Fruit fly (Drosophila melanogaster) whole organism, prepupa: ENCODE data around the gene apn.

ENCODE experiments used
- CG11902 ChIP-seq: fragments of 200-800 bp; sonication (Bioruptor generic); optimal IDR thresholded peaks from 3 replicates; lab custom pipeline; 2016; ENCODE audit warnings: missing biosample characterization, missing genetic modification characterization
- CG1621 ChIP-seq: fragments of 200-800 bp; sonication (Bioruptor generic); optimal IDR thresholded peaks from 3 replicates; lab custom pipeline; 2018; ENCODE audit warnings: missing biosample characterization, mild to moderate bottlenecking, missing genetic modification characterization
- CG4318 ChIP-seq: fragments of 200-800 bp; sonication (Bioruptor generic); optimal IDR thresholded peaks from 3 replicates; lab custom pipeline; 2017; ENCODE audit warnings: missing biosample characterization, mild to moderate bottlenecking, missing genetic modification characterization
- CG6854 ChIP-seq: fragments of 200-800 bp; sonication (Bioruptor generic); optimal IDR thresholded peaks from 2 replicates; lab custom pipeline; 2017; ENCODE audit warnings: missing biosample characterization, mild to moderate bottlenecking, missing genetic modification characterization
- CG7368 ChIP-seq: fragments of 200-800 bp; sonication (Bioruptor generic); optimal IDR thresholded peaks from 3 replicates; lab custom pipeline; 2016; ENCODE audit warnings: missing biosample characterization, missing genetic modification characterization
- Eip75B ChIP-seq: fragments of 200-800 bp; sonication (Bioruptor generic); optimal IDR thresholded peaks from 3 replicates; lab custom pipeline; 2016; ENCODE audit warnings: missing biosample characterization, missing genetic modification characterization
- Eip78C ChIP-seq: fragments of 200-800 bp; sonication (Bioruptor generic); peaks from one replicate; lab custom pipeline; 2016; ENCODE audit warnings: missing biosample characterization, missing genetic modification characterization
- Gug ChIP-seq: fragments of 200-800 bp; sonication (Bioruptor generic); IDR thresholded peaks from 2 replicates; pipeline ENCODE4 v1.3.6; 2022; ENCODE audit warnings: missing biosample characterization, missing genetic modification characterization
- Met ChIP-seq: fragments of 200-800 bp; sonication (Bioruptor generic); optimal IDR thresholded peaks from 3 replicates; lab custom pipeline; 2016; ENCODE audit warnings: missing biosample characterization, missing genetic modification characterization
- Sox102F ChIP-seq: fragments of 200-800 bp; sonication (Bioruptor generic); optimal IDR thresholded peaks from 2 replicates; lab custom pipeline; 2016; ENCODE audit warnings: missing biosample characterization, mild to moderate bottlenecking, missing genetic modification characterization
- Sox15 ChIP-seq: fragments of 200-800 bp; sonication (Bioruptor generic); optimal IDR thresholded peaks from 3 replicates; lab custom pipeline; 2016; ENCODE audit warnings: missing biosample characterization, missing genetic modification characterization
- achi ChIP-seq: fragments of 200-800 bp; sonication (Bioruptor generic); optimal IDR thresholded peaks from 3 replicates; lab custom pipeline; 2016; ENCODE audit warnings: missing biosample characterization, missing genetic modification characterization
- dac ChIP-seq: fragments of 200-800 bp; sonication (Bioruptor generic); optimal IDR thresholded peaks from 2 replicates; lab custom pipeline; 2017; ENCODE audit warnings: missing biosample characterization, mild to moderate bottlenecking, missing genetic modification characterization
- fkh ChIP-seq: fragments of 200-800 bp; sonication (Bioruptor generic); optimal IDR thresholded peaks from 3 replicates; lab custom pipeline; 2017; ENCODE audit warnings: missing biosample characterization, mild to moderate bottlenecking, missing genetic modification characterization, moderate library complexity

DNA sequence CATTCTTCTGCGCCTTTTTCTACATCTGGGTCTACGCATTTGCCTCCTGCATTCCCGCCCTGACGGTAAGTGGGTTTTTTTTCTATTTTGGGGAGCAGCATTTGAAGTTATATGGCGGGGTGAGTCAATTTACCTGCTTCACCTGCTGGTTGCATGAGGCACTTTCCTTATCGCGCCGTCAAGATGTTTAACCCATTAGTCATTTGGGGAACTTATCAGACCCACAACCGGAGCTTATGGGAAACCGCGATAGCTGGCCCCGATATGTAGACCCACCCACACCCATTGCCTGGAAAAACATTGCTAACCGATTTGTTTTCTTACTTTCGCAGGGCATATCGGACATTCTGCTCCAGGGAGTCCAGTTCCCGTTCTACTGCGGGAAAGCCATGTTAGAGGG lies 26.9 kb downstream of the apn start:
- TF ChIP-seq fkh = no peak
- TF ChIP-seq CG4318 (GFP tag; lab: Kevin White, UChicago) = no peak
- no peak for TF ChIP-seq Eip75B (GFP tag; lab: Kevin White, UChicago)
- no peak for TF ChIP-seq Sox102F (GFP tag; lab: Kevin White, UChicago)
- TF ChIP-seq CG6854 (GFP tag; lab: Kevin White, UChicago) = no peak
- TF ChIP-seq dac (GFP tag; lab: Kevin White, UChicago) = no peak
- no peak for TF ChIP-seq Eip78C (GFP tag; lab: Kevin White, UChicago)
- no peak for TF ChIP-seq CG1621 (tag; lab: Kevin White, UChicago)
- no peak for TF ChIP-seq Met
- no peak for TF ChIP-seq CG7368
- TF ChIP-seq CG11902 (GFP tag; lab: Kevin White, UChicago) = no peak
- TF ChIP-seq Sox15 (GFP tag; lab: Kevin White, UChicago) = no peak
- TF ChIP-seq achi = no peak
- no peak for TF ChIP-seq Gug
